Fruit fly (Drosophila melanogaster): ENCODE results near the gene Pgant6.

dm6 chr3L:2743755-2744154, 38.3 kb upstream of the Pgant6 start:
- no peak for TF ChIP-seq CG13894 (tag; optimal IDR thresholded peaks at IDR 0.05)
- no peak for TF ChIP-seq bcd (GFP tag; optimal IDR thresholded peaks at IDR 0.05)
- no peak for TF ChIP-seq fd3F (GFP tag; optimal IDR thresholded peaks at IDR 0.05)

All from whole organism, embryonic.